Worm (Caenorhabditis elegans) whole organism, young adult: ENCODE measurements around the gene tric-1B.2.

ENCODE experiments used
- F23B12.7 ChIP-seq: sonication (generic microtip); optimal IDR thresholded peaks from 2 replicates; lab custom pipeline; 2017; ENCODE audit warnings: missing genetic modification characterization, mild to moderate bottlenecking, missing compliant biosample characterization, antibody characterized with exemption, moderate library complexity; ENCODE audit not compliant: insufficient read depth
- F39B2.1 ChIP-seq: fragments of 200-800 bp; sonication (Bioruptor generic); IDR thresholded peaks from 2 replicates; pipeline ENCODE4 v1.3.6; 2022; ENCODE audit warnings: missing genetic modification reagents, missing genetic modification characterization, missing compliant biosample characterization
- K12H6.12 ChIP-seq: fragments of 200-800 bp; sonication (Bioruptor generic); optimal IDR thresholded peaks from 2 replicates; lab custom pipeline; 2018; ENCODE audit warnings: mild to moderate bottlenecking, missing genetic modification characterization, missing compliant biosample characterization
- T07F8.4 ChIP-seq: sonication (generic microtip); optimal IDR thresholded peaks from 2 replicates; lab custom pipeline; 2016; ENCODE audit warnings: mild to moderate bottlenecking, missing genetic modification characterization, moderate library complexity, missing compliant biosample characterization
- Y53G8AR.9 ChIP-seq: fragments of 200-800 bp; sonication (Bioruptor generic); conservative IDR thresholded peaks from 2 replicates; pipeline ENCODE4 v1.3.6; 2022; ENCODE audit warnings: missing genetic modification reagents, missing genetic modification characterization, missing compliant biosample characterization
- Y95B8A.8 ChIP-seq: fragments of 200-800 bp; sonication (Bioruptor generic); IDR thresholded peaks from 2 replicates; pipeline ENCODE4 v1.3.6; 2022; ENCODE audit warnings: missing genetic modification reagents, missing genetic modification characterization, missing compliant biosample characterization
- attf-5 ChIP-seq: fragments of 200-800 bp; sonication (Bioruptor generic); optimal IDR thresholded peaks from 2 replicates; lab custom pipeline; 2018; ENCODE audit warnings: mild to moderate bottlenecking, missing genetic modification characterization, missing compliant biosample characterization
- bed-2 ChIP-seq: fragments of 200-800 bp; sonication (Bioruptor generic); IDR thresholded peaks from 2 replicates; pipeline ENCODE4 v1.3.6; 2022; ENCODE audit warnings: missing genetic modification reagents, missing genetic modification characterization, missing compliant biosample characterization
- cebp-1 ChIP-seq, 2 experiments: fragments of 200-800 bp in 1 of 2; sonication (Bioruptor generic) in 1 of 2; sonication (generic microtip) in 1 of 2; IDR thresholded peaks in 1 of 2; optimal IDR thresholded peaks in 1 of 2; 2 replicates each; pipeline versions ENCODE4 v1.3.6 to Lab custom; 2017 to 2022; ENCODE audit warnings: missing compliant biosample characterization in 2 of 2, missing genetic modification characterization in 2 of 2, mild to moderate bottlenecking in 1 of 2, missing genetic modification reagents in 1 of 2, moderate library complexity in 1 of 2
- ceh-27 ChIP-seq: fragments of 200-800 bp; sonication (Bioruptor generic); optimal IDR thresholded peaks from 2 replicates; lab custom pipeline; 2018; ENCODE audit warnings: mild to moderate bottlenecking, missing genetic modification characterization, moderate library complexity, missing compliant biosample characterization
- ceh-91 ChIP-seq: fragments of 200-800 bp; sonication (Bioruptor generic); IDR thresholded peaks from 2 replicates; pipeline ENCODE4 v1.3.6; 2022; ENCODE audit warnings: missing genetic modification reagents, missing genetic modification characterization, missing compliant biosample characterization
- dox-1 ChIP-seq: fragments of 200-800 bp; sonication (Bioruptor generic); IDR thresholded peaks from 2 replicates; pipeline ENCODE4 v1.3.6; 2022; ENCODE audit warnings: missing genetic modification reagents, missing genetic modification characterization, missing compliant biosample characterization
- efl-1 ChIP-seq: fragments of 150-350 bp; optimal IDR thresholded peaks from 2 replicates; lab custom pipeline; 2014; ENCODE audit warnings: missing biosample characterization, missing genetic modification reagents, missing genetic modification characterization
- egrh-3 ChIP-seq: fragments of 200-800 bp; sonication (Bioruptor generic); IDR thresholded peaks from 2 replicates; pipeline ENCODE4 v1.3.6; 2022; ENCODE audit warnings: missing genetic modification reagents, missing genetic modification characterization, missing compliant biosample characterization
- ets-4 ChIP-seq: fragments of 200-800 bp; sonication (Bioruptor generic); optimal IDR thresholded peaks from 2 replicates; lab custom pipeline; 2018; ENCODE audit warnings: mild to moderate bottlenecking, missing genetic modification characterization, missing compliant biosample characterization
- hlh-12 ChIP-seq: sonication (generic microtip); optimal IDR thresholded peaks from 2 replicates; lab custom pipeline; 2016; ENCODE audit warnings: missing genetic modification characterization, missing compliant biosample characterization
- lag-1 ChIP-seq: fragments of 200-800 bp; sonication (Bioruptor generic); IDR thresholded peaks from 2 replicates; pipeline ENCODE4 v1.3.6; 2022; ENCODE audit warnings: missing genetic modification reagents, missing genetic modification characterization, missing compliant biosample characterization
- lin-40 ChIP-seq: sonication (generic microtip); optimal IDR thresholded peaks from 2 replicates; lab custom pipeline; 2016; ENCODE audit warnings: missing genetic modification characterization, mild to moderate bottlenecking, missing compliant biosample characterization, missing genotype, missing genetic modification reagents
- lin-54 ChIP-seq: fragments of 200-800 bp; sonication (Bioruptor generic); optimal IDR thresholded peaks from 2 replicates; lab custom pipeline; 2018; ENCODE audit warnings: mild to moderate bottlenecking, missing genetic modification characterization, missing compliant biosample characterization
- lir-1 ChIP-seq: fragments of 200-800 bp; sonication (Bioruptor generic); conservative IDR thresholded peaks from 2 replicates; pipeline ENCODE4 v1.3.6; 2022; ENCODE audit warnings: missing genetic modification reagents, missing genetic modification characterization, missing compliant biosample characterization
- madf-6 ChIP-seq: fragments of 200-800 bp; sonication (Bioruptor generic); IDR thresholded peaks from 2 replicates; pipeline ENCODE4 v1.3.6; 2022; ENCODE audit warnings: missing genetic modification reagents, missing genetic modification characterization, missing compliant biosample characterization
- mes-4 ChIP-seq: sonication (generic microtip); optimal IDR thresholded peaks from 2 replicates; lab custom pipeline; 2016; ENCODE audit warnings: missing genotype, missing genetic modification characterization, missing compliant biosample characterization
- mxl-1 ChIP-seq: sonication (generic microtip); optimal IDR thresholded peaks from 2 replicates; lab custom pipeline; 2016; ENCODE audit warnings: missing genetic modification characterization, missing compliant biosample characterization
- nhr-27 ChIP-seq: fragments of 200-800 bp; sonication (Bioruptor generic); optimal IDR thresholded peaks from 2 replicates; lab custom pipeline; 2018; ENCODE audit warnings: mild to moderate bottlenecking, missing genetic modification characterization, moderate library complexity, missing compliant biosample characterization
- nhr-80 ChIP-seq: sonication (generic microtip); optimal IDR thresholded peaks from 2 replicates; lab custom pipeline; 2016; ENCODE audit warnings: missing genetic modification characterization, missing compliant biosample characterization
- rec-8 ChIP-seq, 2 experiments: sonication (generic microtip); optimal IDR thresholded peaks; 2 replicates each; lab custom pipeline; 2016; ENCODE audit warnings: mild to moderate bottlenecking in 2 of 2, missing genetic modification characterization in 2 of 2, missing genetic modification reagents in 2 of 2, missing genotype in 2 of 2, missing biosample characterization in 1 of 2, missing compliant biosample characterization in 1 of 2, moderate library complexity in 1 of 2
- sdz-38 ChIP-seq: sonication (generic microtip); optimal IDR thresholded peaks from 2 replicates; lab custom pipeline; 2016; ENCODE audit warnings: missing genotype, missing genetic modification characterization, missing compliant biosample characterization
- snpc-1.3 ChIP-seq: sonication (generic microtip); optimal IDR thresholded peaks from 2 replicates; lab custom pipeline; 2017; ENCODE audit warnings: missing genetic modification characterization, mild to moderate bottlenecking, missing compliant biosample characterization, antibody characterized with exemption, moderate library complexity, missing genotype, missing genetic modification reagents; ENCODE audit not compliant: insufficient read depth
- snpc-4 ChIP-seq, 5 experiments: fragments of 150-350 bp in 1 of 5; sonication (generic microtip) in 4 of 5; optimal IDR thresholded peaks; 2 replicates each; lab custom pipeline; 2014 to 2018; ENCODE audit warnings: missing genetic modification characterization in 5 of 5, missing biosample characterization in 3 of 5, antibody characterized with exemption in 2 of 5, mild to moderate bottlenecking in 2 of 5, missing compliant biosample characterization in 2 of 5, missing genotype in 2 of 5, moderate library complexity in 2 of 5, missing genetic modification reagents in 1 of 5
- somi-1 ChIP-seq: fragments of 200-800 bp; sonication (Bioruptor generic); optimal IDR thresholded peaks from 2 replicates; lab custom pipeline; 2018; ENCODE audit warnings: mild to moderate bottlenecking, missing genetic modification characterization, missing compliant biosample characterization
- zfh-2 ChIP-seq: fragments of 200-800 bp; sonication (Bioruptor generic); conservative IDR thresholded peaks from 2 replicates; pipeline ENCODE4 v1.3.6; 2022; ENCODE audit warnings: missing genetic modification reagents, missing genetic modification characterization, missing compliant biosample characterization
- ztf-22 ChIP-seq: fragments of 200-800 bp; sonication (Bioruptor generic); optimal IDR thresholded peaks from 2 replicates; lab custom pipeline; 2018; ENCODE audit warnings: mild to moderate bottlenecking, missing genetic modification characterization, moderate library complexity, missing compliant biosample characterization
- ztf-26 ChIP-seq: sonication (generic microtip); optimal IDR thresholded peaks from 2 replicates; lab custom pipeline; 2017; ENCODE audit warnings: missing genetic modification characterization, missing compliant biosample characterization
- ztf-6 ChIP-seq: fragments of 200-800 bp; sonication (Bioruptor generic); IDR thresholded peaks from 2 replicates; pipeline ENCODE4 v1.3.6; 2022; ENCODE audit warnings: missing genetic modification reagents, missing genetic modification characterization, missing compliant biosample characterization

The tric-1B.2 gene

DNA sequence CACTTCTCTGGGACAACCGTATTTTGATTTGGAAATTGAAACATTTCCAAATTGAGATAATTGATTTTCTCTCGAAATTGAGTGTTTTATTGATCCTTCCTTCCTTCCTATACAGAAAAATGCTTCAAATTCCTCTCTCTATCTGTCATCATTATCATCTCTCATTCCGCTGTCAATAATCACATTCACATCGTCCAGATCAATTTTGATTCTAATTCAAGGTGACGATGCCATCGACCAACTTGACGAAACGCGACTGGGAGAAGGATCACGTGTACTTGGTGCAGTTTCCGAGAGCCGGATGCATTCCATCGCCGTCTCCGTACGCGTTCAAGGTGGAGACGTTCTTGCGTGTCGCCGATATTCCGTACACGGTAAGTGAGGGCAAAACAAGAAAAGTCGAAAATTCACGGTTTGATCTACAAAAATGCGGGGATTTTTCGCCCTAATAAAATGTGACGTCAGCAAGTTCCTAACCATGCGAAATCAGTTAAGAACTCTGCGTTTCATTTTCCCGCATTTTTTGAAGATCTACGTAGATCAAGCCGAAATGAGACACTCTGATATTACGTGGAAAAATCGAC, 15.1 kb downstream of the tric-1B.2 start, which contains the start of gene faxc-1:
Gene faxc-1 (plus strand): TSS at position 222 of the 584 bp plus-strand sequence.
- TF ChIP-seq K12H6.12 (no peak), lin-54 (no peak), Y53G8AR.9 (no peak), ets-4 (GFP tag; lab: Kevin White, UChicago) (no peak), nhr-27 (no peak), Y95B8A.8 (GFP tag; lab: Robert Waterston, UW) (no peak), lag-1 (GFP tag; lab: Robert Waterston, UW) (no peak), mes-4 (tag; lab: Kevin White, UChicago) (no peak), nhr-80 (tag; lab: Kevin White, UChicago) (no peak), madf-6 (GFP tag; lab: Robert Waterston, UW) (no peak), snpc-4 (GFP tag; optimal IDR thresholded peaks at IDR 0.05; lab: Kevin White, UChicago) (no peak), snpc-4 (tag; optimal IDR thresholded peaks at IDR 0.05; lab: Kevin White, UChicago) (no peak), rec-8 (tag; optimal IDR thresholded peaks at IDR 0.05; lab: Kevin White, UChicago) (no peak)

DNA sequence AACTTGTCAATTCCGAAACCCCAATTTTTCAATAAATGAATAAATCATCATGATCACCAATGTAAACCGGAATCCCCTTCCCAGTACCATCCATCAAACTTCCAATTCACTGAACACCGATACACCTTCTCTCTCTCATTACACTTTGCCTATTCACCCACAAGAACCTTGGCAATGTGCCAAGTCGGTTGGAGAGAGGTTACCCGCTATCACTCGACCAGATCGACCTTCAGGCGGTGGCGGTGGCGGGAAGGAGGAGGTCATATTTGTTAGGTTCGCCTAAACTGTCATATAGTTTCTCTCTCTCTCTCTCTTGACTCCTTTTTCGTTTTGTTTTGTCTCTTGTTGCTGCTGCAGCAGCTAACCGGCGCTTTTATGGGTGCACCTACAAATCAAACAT, 16.6 kb downstream of the tric-1B.2 start:
- TF ChIP-seq sdz-38 (no peak), ztf-22 (GFP tag; lab: Kevin White, UChicago) (no peak), snpc-1.3 (tag; lab: Kevin White, UChicago) (no peak), cebp-1 (GFP tag; IDR thresholded peaks at IDR 0.05; lab: Robert Waterston, UW) (no peak), cebp-1 (tag; optimal IDR thresholded peaks at IDR 0.05; lab: Kevin White, UChicago) (no peak), egrh-3 (GFP tag; lab: Robert Waterston, UW) (no peak), F39B2.1 (GFP tag; lab: Robert Waterston, UW) (0 out of 2 replicates have a peak, but pooled peaks have one; percentile 25), mxl-1 (tag; lab: Kevin White, UChicago) (no peak), attf-5 (no peak)

DNA sequence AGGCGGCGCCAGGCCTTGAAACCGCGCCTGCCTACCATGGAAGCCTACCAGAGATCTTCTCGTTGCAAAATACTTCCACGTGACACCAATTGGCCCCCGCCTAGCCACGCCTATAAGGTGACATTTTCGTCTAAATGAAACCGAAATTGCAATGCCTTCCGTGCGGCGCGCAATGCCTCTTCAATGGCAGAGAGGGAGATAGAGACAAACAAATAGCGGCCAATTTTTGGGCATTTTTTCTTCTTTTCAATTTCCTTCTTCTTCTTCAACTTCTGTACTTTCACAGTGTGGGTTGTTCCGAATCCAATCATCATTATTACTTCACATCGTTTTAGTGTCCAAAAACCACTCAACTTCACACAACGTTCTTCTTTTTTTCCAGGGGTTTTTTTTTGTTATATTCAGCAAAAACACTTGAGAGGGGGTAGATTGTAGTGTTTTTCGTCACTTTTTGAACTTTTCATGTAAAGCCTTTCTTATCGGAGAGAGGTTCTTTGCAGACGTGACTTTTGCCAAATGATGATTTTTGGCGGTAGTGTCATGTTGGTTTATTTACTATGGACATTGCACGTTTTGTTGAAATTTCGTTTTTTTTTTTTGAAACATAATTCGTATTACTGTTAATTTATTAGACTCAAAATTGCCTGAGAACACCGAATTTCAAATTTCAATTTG, 17.9 kb downstream of the tric-1B.2 start:
- no peak for TF ChIP-seq cebp-1 (GFP tag; IDR thresholded peaks at IDR 0.05; lab: Robert Waterston, UW)
- peak; percentile 9 for TF ChIP-seq cebp-1 (tag; optimal IDR thresholded peaks at IDR 0.05; lab: Kevin White, UChicago)
- no peak for TF ChIP-seq ztf-6 (GFP tag; lab: Robert Waterston, UW)
- no peak for TF ChIP-seq snpc-1.3 (tag; lab: Kevin White, UChicago)
- peak; percentile 53; the same call in 1 of the 2 replicates for TF ChIP-seq zfh-2 (GFP tag; lab: Robert Waterston, UW)
- TF ChIP-seq lin-40 (tag; lab: Kevin White, UChicago) = peak; percentile 11
- TF ChIP-seq ceh-27 (GFP tag; lab: Kevin White, UChicago) = peak; percentile 35
- TF ChIP-seq lir-1 (GFP tag; lab: Robert Waterston, UW) = no peak
- TF ChIP-seq efl-1 (GFP tag; lab: Kevin White, UChicago) = no peak

DNA sequence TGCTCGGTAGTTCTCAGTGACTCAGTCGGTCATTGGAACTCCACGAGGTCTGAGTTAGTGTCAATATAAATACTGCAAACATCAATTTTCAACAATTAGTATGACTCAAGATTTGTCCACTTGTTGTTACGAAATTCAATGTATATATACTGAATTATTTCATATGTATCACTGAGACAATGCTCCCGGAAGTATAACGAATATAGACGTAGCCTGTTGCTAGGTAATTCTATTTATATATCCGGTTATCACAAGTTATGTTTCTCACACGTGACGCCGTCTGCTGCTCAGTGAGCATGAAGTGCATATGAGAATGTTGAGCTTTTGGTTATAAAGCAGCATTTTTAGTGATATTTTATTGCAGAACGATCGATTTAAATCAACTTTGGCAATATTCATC, 18.6 kb downstream of the tric-1B.2 start:
- TF ChIP-seq bed-2 (GFP tag; lab: Robert Waterston, UW) (no peak), ceh-91 (no peak), ztf-26 (no peak), mxl-1 (tag; lab: Kevin White, UChicago) (no peak), hlh-12 (tag; lab: Kevin White, UChicago) (no peak), ztf-22 (GFP tag; lab: Kevin White, UChicago) (no peak), somi-1 (GFP tag; lab: Kevin White, UChicago) (no peak), lin-40 (tag; lab: Kevin White, UChicago) (no peak), dox-1 (no peak), T07F8.4 (tag; lab: Kevin White, UChicago) (no peak), F23B12.7 (tag; lab: Kevin White, UChicago) (no peak)
